Worm (Caenorhabditis elegans): ENCODE measurements around the gene C08F11.17.

- TF ChIP-seq nhr-76 (tag; optimal IDR thresholded peaks at IDR 0.05) (no peak), isw-1 (GFP tag; IDR thresholded peaks at IDR 0.05) (no peak), mdl-1 (tag; optimal IDR thresholded peaks at IDR 0.05) (no peak), ama-1 (optimal IDR thresholded peaks at IDR 0.05) (no peak), lin-35 (GFP tag; optimal IDR thresholded peaks at IDR 0.05) (no peak), fkh-10 (GFP tag; optimal IDR thresholded peaks at IDR 0.05) (no peak), nhr-11 (tag; optimal IDR thresholded peaks at IDR 0.05) (no peak), ztf-11 (tag; optimal IDR thresholded peaks at IDR 0.05) (no peak), fkh-8 (tag; optimal IDR thresholded peaks at IDR 0.05) (no peak), blmp-1 (tag; optimal IDR thresholded peaks at IDR 0.05) (no peak), tbx-2 (tag; optimal IDR thresholded peaks at IDR 0.05) (no peak), unc-30 (tag; optimal IDR thresholded peaks at IDR 0.05) (no peak), egl-27 (tag; optimal IDR thresholded peaks at IDR 0.05) (no peak), ceh-82 (tag; optimal IDR thresholded peaks at IDR 0.05) (no peak)
Observed at ce11 chrIV:13647558-13647957, 2.6 kb downstream of the C08F11.17 start, which contains the start of gene ule-4.
